Worm (Caenorhabditis elegans) whole organism, late embryonic: Measurements from ENCODE around the gene F58E2.2.

Experiments
- F13H6.1 ChIP-seq: sonication (generic microtip); optimal IDR thresholded peaks from 2 replicates; lab custom pipeline; 2016; ENCODE audit warnings: missing genetic modification characterization, missing compliant biosample characterization
- ahr-1 ChIP-seq: sonication (generic microtip); optimal IDR thresholded peaks from 2 replicates; lab custom pipeline; 2016; ENCODE audit warnings: missing genetic modification characterization, missing compliant biosample characterization
- ceh-2 ChIP-seq: sonication (generic microtip); optimal IDR thresholded peaks from 2 replicates; lab custom pipeline; 2016; ENCODE audit warnings: missing genotype, missing genetic modification characterization, missing compliant biosample characterization
- elt-2 ChIP-seq: sonication (generic microtip); optimal IDR thresholded peaks from 2 replicates; lab custom pipeline; 2016; ENCODE audit warnings: missing genetic modification reagents, missing genetic modification characterization, missing compliant biosample characterization
- eyg-1 ChIP-seq: sonication (generic microtip); optimal IDR thresholded peaks from 2 replicates; lab custom pipeline; 2016; ENCODE audit warnings: missing genotype, missing genetic modification characterization, missing compliant biosample characterization
- hlh-6 ChIP-seq: sonication (generic microtip); optimal IDR thresholded peaks from 2 replicates; lab custom pipeline; 2016; ENCODE audit warnings: missing genotype, missing genetic modification characterization, missing compliant biosample characterization
- nhr-11 ChIP-seq: fragments of 150-350 bp; optimal IDR thresholded peaks from 2 replicates; lab custom pipeline; 2014; ENCODE audit warnings: missing biosample characterization, missing genetic modification characterization
- pag-3 ChIP-seq: sonication (generic microtip); optimal IDR thresholded peaks from 2 replicates; lab custom pipeline; 2016; ENCODE audit warnings: missing compliant biosample characterization, missing genetic modification characterization, borderline replicate concordance
- pha-4 ChIP-seq: fragments of 150-350 bp; optimal IDR thresholded peaks from 2 replicates; lab custom pipeline; 2018; ENCODE audit warnings: missing biosample characterization, missing genetic modification reagents, missing genetic modification characterization
- pqm-1 ChIP-seq: sonication (generic microtip); optimal IDR thresholded peaks from 2 replicates; lab custom pipeline; 2016; ENCODE audit warnings: missing genetic modification characterization, missing compliant biosample characterization
- syd-9 ChIP-seq: sonication (generic microtip); optimal IDR thresholded peaks from 2 replicates; lab custom pipeline; 2016; ENCODE audit warnings: mild to moderate bottlenecking, missing genetic modification characterization, moderate library complexity, missing compliant biosample characterization
- ttx-3 ChIP-seq: sonication (generic microtip); optimal IDR thresholded peaks from 2 replicates; lab custom pipeline; 2016; ENCODE audit warnings: missing genetic modification reagents, missing genetic modification characterization, missing compliant biosample characterization
- unc-3 ChIP-seq, 2 experiments: fragments of 200-800 bp in 1 of 2; sonication (Bioruptor generic) in 1 of 2; sonication (generic microtip) in 1 of 2; conservative IDR thresholded peaks in 1 of 2; optimal IDR thresholded peaks in 1 of 2; 2 replicates each; pipeline versions ENCODE4 v1.3.6 to Lab custom; 2016 to 2022; ENCODE audit warnings: missing compliant biosample characterization in 2 of 2, missing genetic modification characterization in 2 of 2, missing genetic modification reagents in 1 of 2
- zip-5 ChIP-seq: sonication (generic microtip); optimal IDR thresholded peaks from 2 replicates; lab custom pipeline; 2016; ENCODE audit warnings: missing genetic modification characterization, missing compliant biosample characterization

- no peak for TF ChIP-seq pqm-1 (tag; lab: Kevin White, UChicago)
- no peak for TF ChIP-seq nhr-11 (tag; lab: Kevin White, UChicago)
- no peak for TF ChIP-seq syd-9
- no peak for TF ChIP-seq eyg-1
- TF ChIP-seq elt-2 = no peak
- TF ChIP-seq zip-5 (tag; lab: Kevin White, UChicago) = no peak
- no peak for TF ChIP-seq ahr-1 (tag; lab: Kevin White, UChicago)
- no peak for TF ChIP-seq unc-3 (GFP tag; conservative IDR thresholded peaks at IDR 0.05; lab: Robert Waterston, UW)
- no peak for TF ChIP-seq unc-3 (tag; optimal IDR thresholded peaks at IDR 0.05; lab: Kevin White, UChicago)
- no peak for TF ChIP-seq pha-4 (tag; lab: Kevin White, UChicago)
- TF ChIP-seq hlh-6 (tag; lab: Kevin White, UChicago) = no peak
- TF ChIP-seq pag-3 (tag; lab: Kevin White, UChicago) = no peak
- no peak for TF ChIP-seq ttx-3 (tag; lab: Kevin White, UChicago)
- TF ChIP-seq F13H6.1 (tag; lab: Kevin White, UChicago) = no peak
- no peak for TF ChIP-seq ceh-2 (tag; lab: Kevin White, UChicago)
Observed at ce11 chrIV:3481760-3482159, 11.9 kb downstream of the F58E2.2 start, which contains the start of gene srz-37.
